Worm (Caenorhabditis elegans): ENCODE results near the gene C16C8.16.

DNA sequence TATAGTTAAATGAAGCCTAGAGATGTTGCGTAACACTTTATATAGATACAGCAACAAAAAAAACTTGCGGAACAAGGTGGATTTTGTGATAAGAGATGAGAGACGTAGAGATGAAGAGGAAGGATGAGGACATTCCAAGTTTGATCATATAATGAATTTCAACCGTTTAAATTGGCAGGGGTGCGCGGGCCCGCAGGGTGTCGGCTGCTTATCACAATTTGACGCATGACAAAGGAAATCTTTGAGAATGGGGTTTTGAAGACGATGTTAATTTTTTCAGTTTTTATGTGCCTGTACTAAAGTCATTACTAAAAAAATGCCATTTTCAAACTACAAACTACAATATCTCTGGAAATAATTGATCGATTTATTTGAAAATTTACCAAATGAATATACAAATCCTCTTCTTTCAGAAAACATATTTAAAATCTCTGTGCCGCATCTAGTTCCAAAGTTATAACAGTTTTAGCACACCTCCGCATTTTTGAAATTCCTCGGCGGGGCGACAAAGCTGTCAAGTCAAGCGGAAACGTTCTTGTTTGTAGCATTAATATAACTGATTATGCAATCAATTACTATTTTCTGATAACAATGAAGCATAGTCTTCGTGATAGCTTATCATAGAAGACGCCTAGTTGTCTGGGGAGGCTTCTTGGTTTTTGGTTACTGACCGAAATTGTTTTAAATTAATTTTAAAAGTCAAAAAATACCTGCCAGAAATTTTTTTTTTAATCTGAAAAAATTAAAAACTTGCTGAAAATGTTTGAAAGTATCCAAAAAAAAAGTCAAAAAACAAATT lies 5.5 kb upstream of the C16C8.16 start:
- TF ChIP-seq tbx-11 (GFP tag; IDR thresholded peaks at IDR 0.05) = no peak
- no peak for TF ChIP-seq B0310.2 (tag; optimal IDR thresholded peaks at IDR 0.05)
- TF ChIP-seq F13C5.2 (tag; optimal IDR thresholded peaks at IDR 0.05) = no peak
- no peak for TF ChIP-seq ama-1 (optimal IDR thresholded peaks at IDR 0.05)
- TF ChIP-seq flt-1 (GFP tag; IDR thresholded peaks at IDR 0.05) = no peak
- TF ChIP-seq hmbx-1 (tag; optimal IDR thresholded peaks at IDR 0.05) = no peak
- no peak for TF ChIP-seq hmg-4 (GFP tag; optimal IDR thresholded peaks at IDR 0.05)
- no peak for TF ChIP-seq scrt-1 (GFP tag; IDR thresholded peaks at IDR 0.05)

All from whole organism, early embryonic.